In the genomic region with DNA sequence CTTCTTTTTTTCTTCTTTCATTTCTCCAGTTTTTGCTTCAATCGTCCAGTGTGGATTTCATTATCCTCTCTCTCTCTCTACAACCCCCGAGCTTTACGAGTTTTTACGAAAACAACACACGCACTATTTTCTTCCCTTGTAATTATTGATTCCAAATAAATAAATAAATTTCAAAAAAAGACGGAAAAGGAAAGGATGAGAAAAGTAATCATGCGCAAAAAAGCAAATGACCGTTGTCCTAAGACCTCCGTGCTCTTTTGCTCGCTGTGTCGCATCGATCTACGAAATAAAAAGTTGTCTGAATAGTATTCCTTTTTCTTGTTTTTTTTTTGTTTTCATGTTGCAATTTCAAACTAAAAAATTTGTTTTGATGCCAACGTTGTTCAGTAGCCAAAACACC, we compare ENCODE assay signal across 5 worm cellular contexts.
A peak's percentile ranks its signal among the peaks of the same experiment; 100 is the strongest.
TF ChIP-seq lines count a peak whose summit lies in the region.

No protein-coding gene starts in this region.

TF ChIP-seq in whole organism, L1 larva, 84 proteins besides CTCF, POLR2A, EP300 and RAD21:
- TF ChIP-seq lin-14 (GFP tag; optimal IDR thresholded peaks at IDR 0.05; lab: Kevin White, UChicago) (peak; percentile 66), xbp-1 (tag; optimal IDR thresholded peaks at IDR 0.05; lab: Kevin White, UChicago) (no peak), efl-3 (GFP tag; optimal IDR thresholded peaks at IDR 0.05; lab: Kevin White, UChicago) (no peak), mep-1 (tag; optimal IDR thresholded peaks at IDR 0.05; lab: Kevin White, UChicago) (peak; percentile 2), dsc-1 (tag; optimal IDR thresholded peaks at IDR 0.05; lab: Kevin White, UChicago) (peak; percentile 17), egl-13 (tag; optimal IDR thresholded peaks at IDR 0.05; lab: Kevin White, UChicago) (no peak), lin-15B (tag; optimal IDR thresholded peaks at IDR 0.05; lab: Kevin White, UChicago) (no peak), skn-1 (tag; optimal IDR thresholded peaks at IDR 0.05; lab: Kevin White, UChicago) (peak; percentile 12), zag-1 (tag; optimal IDR thresholded peaks at IDR 0.05; lab: Kevin White, UChicago) (no peak), zip-4 (GFP tag; optimal IDR thresholded peaks at IDR 0.05; lab: Kevin White, UChicago) (no peak), Y116A8C.19 (tag; optimal IDR thresholded peaks at IDR 0.05; lab: Kevin White, UChicago; ENCODE audit: borderline replicate concordance) (no peak)

TF ChIP-seq in whole organism, L2 larva, 48 proteins besides CTCF, POLR2A, EP300 and RAD21:
- TF ChIP-seq unc-39 (tag; optimal IDR thresholded peaks at IDR 0.05; lab: Kevin White, UChicago) (no peak), fos-1 (tag; optimal IDR thresholded peaks at IDR 0.05; lab: Kevin White, UChicago) (no peak), sem-4 (tag; optimal IDR thresholded peaks at IDR 0.05; lab: Kevin White, UChicago) (no peak), mab-5 (tag; optimal IDR thresholded peaks at IDR 0.05; lab: Kevin White, UChicago) (no peak), lsy-2 (tag; optimal IDR thresholded peaks at IDR 0.05; lab: Kevin White, UChicago) (peak in 1 of 2 experiments; percentile 25), unc-62 (GFP tag; optimal IDR thresholded peaks at IDR 0.05; lab: Kevin White, UChicago) (no peak), unc-55 (GFP tag; optimal IDR thresholded peaks at IDR 0.05; lab: Kevin White, UChicago) (peak; percentile 48), C34F6.9 (tag; optimal IDR thresholded peaks at IDR 0.05; lab: Kevin White, UChicago) (peak; percentile 35), nhr-25 (tag; optimal IDR thresholded peaks at IDR 0.05; lab: Kevin White, UChicago) (no peak)

TF ChIP-seq in whole organism, L4 larva, 104 proteins besides CTCF, POLR2A, EP300 and RAD21:
- TF ChIP-seq nhr-10 (tag; optimal IDR thresholded peaks at IDR 0.05; lab: Kevin White, UChicago): no peak
- TF ChIP-seq nhr-6 (tag; optimal IDR thresholded peaks at IDR 0.05; lab: Kevin White, UChicago): no peak
- TF ChIP-seq mxl-3 (GFP tag; optimal IDR thresholded peaks at IDR 0.05; lab: Kevin White, UChicago): no peak
- TF ChIP-seq spr-1 (tag; optimal IDR thresholded peaks at IDR 0.05; lab: Kevin White, UChicago): no peak
- TF ChIP-seq mdl-1 (tag; optimal IDR thresholded peaks at IDR 0.05; lab: Kevin White, UChicago): no peak
- TF ChIP-seq fos-1 (tag; optimal IDR thresholded peaks at IDR 0.05; lab: Kevin White, UChicago): no peak
- peak; percentile 54 for TF ChIP-seq fkh-10 (GFP tag; optimal IDR thresholded peaks at IDR 0.05; lab: Kevin White, UChicago)
- no peak for TF ChIP-seq ceh-62 (tag; optimal IDR thresholded peaks at IDR 0.05; lab: Kevin White, UChicago)
- peak; percentile 53 for TF ChIP-seq hlh-30 (tag; optimal IDR thresholded peaks at IDR 0.05; lab: Kevin White, UChicago; ENCODE audit: insufficient read depth)
- TF ChIP-seq skn-1 (tag; optimal IDR thresholded peaks at IDR 0.05; lab: Kevin White, UChicago): no peak
- no peak for TF ChIP-seq hif-1 (tag; optimal IDR thresholded peaks at IDR 0.05; lab: Kevin White, UChicago)
- TF ChIP-seq Y75B8A.6 (GFP tag; IDR thresholded peaks at IDR 0.05; lab: Robert Waterston, UW): no peak
- TF ChIP-seq daf-16 (GFP tag; optimal IDR thresholded peaks at IDR 0.05; lab: Kevin White, UChicago): no peak
- no peak for TF ChIP-seq daf-16 (tag; optimal IDR thresholded peaks at IDR 0.05; lab: Kevin White, UChicago)
- no peak for TF ChIP-seq ceh-82 (tag; optimal IDR thresholded peaks at IDR 0.05; lab: Kevin White, UChicago)

TF ChIP-seq in whole organism, late embryonic, 69 proteins besides CTCF, POLR2A, EP300 and RAD21:
- peak; percentile 64 for TF ChIP-seq unc-42 (tag; optimal IDR thresholded peaks at IDR 0.05; lab: Kevin White, UChicago)
- TF ChIP-seq hlh-30 (tag; optimal IDR thresholded peaks at IDR 0.05; lab: Kevin White, UChicago; ENCODE audit: insufficient read depth): no peak
- no peak for TF ChIP-seq odd-2 (tag; optimal IDR thresholded peaks at IDR 0.05; lab: Kevin White, UChicago)

TF ChIP-seq in whole organism, mixed stage, embryonic, 35 proteins besides CTCF, POLR2A, EP300 and RAD21:
- TF ChIP-seq hlh-1 (tag; optimal IDR thresholded peaks at IDR 0.05; lab: Kevin White, UChicago) (no peak), ces-1 (GFP tag; optimal IDR thresholded peaks at IDR 0.05; lab: Kevin White, UChicago) (peak; percentile 1)
